Worm (Caenorhabditis elegans): ENCODE measurements around the gene Y26G10.6.

Y26G10.6 gene

DNA sequence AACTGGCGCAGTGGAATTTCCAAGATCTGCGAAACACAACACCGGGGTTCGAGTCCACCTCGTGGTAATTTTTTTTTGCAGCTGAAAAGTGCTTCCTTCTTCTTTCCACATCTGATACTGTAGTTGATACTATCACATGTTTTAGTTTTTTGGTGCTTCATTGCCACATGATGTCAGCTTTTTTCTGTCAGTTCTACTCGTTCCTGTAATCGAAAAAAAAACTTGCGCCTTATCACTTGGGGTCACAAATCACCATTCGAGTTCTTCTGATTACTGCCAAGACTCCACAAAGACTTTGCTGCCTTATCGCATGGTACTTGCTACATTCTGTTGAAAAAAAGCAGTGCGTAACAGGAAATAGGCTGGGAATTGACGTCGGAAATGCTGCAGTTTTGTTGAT, 21.9 kb downstream of the Y26G10.6 start (continued):
- no peak for TF ChIP-seq bed-1 (GFP tag; IDR thresholded peaks at IDR 0.05)
- no peak for TF ChIP-seq ceh-91 (GFP tag; IDR thresholded peaks at IDR 0.05)
- TF ChIP-seq Y56A3A.18 (GFP tag; IDR thresholded peaks at IDR 0.05): no peak
- TF ChIP-seq ceh-79 (tag; optimal IDR thresholded peaks at IDR 0.05): no peak
- TF ChIP-seq F37B4.10 (GFP tag; IDR thresholded peaks at IDR 0.05): no peak
- TF ChIP-seq F33H1.4 (GFP tag; IDR thresholded peaks at IDR 0.05): no peak
- no peak for TF ChIP-seq aptf-3 (GFP tag; IDR thresholded peaks at IDR 0.05)
- no peak for TF ChIP-seq F52B5.7 (tag; optimal IDR thresholded peaks at IDR 0.05)
- TF ChIP-seq rcor-1 (GFP tag; IDR thresholded peaks at IDR 0.05): no peak
- TF ChIP-seq dpl-1 (GFP tag; optimal IDR thresholded peaks at IDR 0.05): no peak
- TF ChIP-seq tbp1 (GFP tag; optimal IDR thresholded peaks at IDR 0.05): peak; percentile 40
- TF ChIP-seq attf-5 (GFP tag; optimal IDR thresholded peaks at IDR 0.05): peak; percentile 12
- no peak for TF ChIP-seq lin-26 (GFP tag; IDR thresholded peaks at IDR 0.05)
- no peak for TF ChIP-seq C17E4.6 (GFP tag; IDR thresholded peaks at IDR 0.05)
- no peak for TF ChIP-seq ceh-58 (GFP tag; IDR thresholded peaks at IDR 0.05)
- no peak for TF ChIP-seq snpc-1.1 (tag; optimal IDR thresholded peaks at IDR 0.05; ENCODE audit: insufficient read depth)
- peak; percentile 83 for TF ChIP-seq ztf-22 (GFP tag; optimal IDR thresholded peaks at IDR 0.05)
- TF ChIP-seq T26A5.8 (tag; optimal IDR thresholded peaks at IDR 0.05): no peak
- no peak for TF ChIP-seq B0019.2 (GFP tag; conservative IDR thresholded peaks at IDR 0.05)
- TF ChIP-seq ztf-25 (GFP tag; IDR thresholded peaks at IDR 0.05): no peak
- no peak for TF ChIP-seq F23B12.7 (tag; optimal IDR thresholded peaks at IDR 0.05; ENCODE audit: insufficient read depth)
- no peak for TF ChIP-seq mel-28 (tag; optimal IDR thresholded peaks at IDR 0.05; ENCODE audit: borderline replicate concordance)
- TF ChIP-seq nfyb-1 (GFP tag; IDR thresholded peaks at IDR 0.05): 0 out of 2 replicates have a peak, but pooled peaks have one; percentile 53
- no peak for TF ChIP-seq egrh-3 (GFP tag; IDR thresholded peaks at IDR 0.05)
- TF ChIP-seq gei-17 (GFP tag; optimal IDR thresholded peaks at IDR 0.05): no peak
- TF ChIP-seq sptf-2 (GFP tag; optimal IDR thresholded peaks at IDR 0.05): no peak
- TF ChIP-seq nfya-1 (tag; optimal IDR thresholded peaks at IDR 0.05; ENCODE audit: borderline replicate concordance, insufficient read depth): no peak
- no peak for TF ChIP-seq F57C9.4 (tag; optimal IDR thresholded peaks at IDR 0.05)
- no peak for TF ChIP-seq sea-2 (GFP tag; IDR thresholded peaks at IDR 0.05)
- TF ChIP-seq F57A8.1 (GFP tag; optimal IDR thresholded peaks at IDR 0.05): no peak
- no peak for TF ChIP-seq nhr-179 (tag; optimal IDR thresholded peaks at IDR 0.05)
- TF ChIP-seq K12H6.12 (tag; optimal IDR thresholded peaks at IDR 0.05): no peak
- peak; percentile 67 for TF ChIP-seq unc-62 (GFP tag; optimal IDR thresholded peaks at IDR 0.05)
- TF ChIP-seq Y67H2A.10 (GFP tag; conservative IDR thresholded peaks at IDR 0.05): no peak
- TF ChIP-seq tlf-1 (GFP tag; optimal IDR thresholded peaks at IDR 0.05): no peak
- TF ChIP-seq B0035.1 (tag; optimal IDR thresholded peaks at IDR 0.05): no peak
- TF ChIP-seq nhr-90 (tag; optimal IDR thresholded peaks at IDR 0.05): peak; percentile 6
- no peak for TF ChIP-seq aptf-2 (GFP tag; conservative IDR thresholded peaks at IDR 0.05)
- TF ChIP-seq ztf-28 (GFP tag; IDR thresholded peaks at IDR 0.05): no peak
- no peak for TF ChIP-seq snpc-1.3 (tag; optimal IDR thresholded peaks at IDR 0.05; ENCODE audit: insufficient read depth)
- TF ChIP-seq lsy-27 (tag; optimal IDR thresholded peaks at IDR 0.05; ENCODE audit: borderline replicate concordance, insufficient read depth): no peak
- peak; percentile 56; the same call in 1 of the 2 replicates for TF ChIP-seq dox-1 (GFP tag; IDR thresholded peaks at IDR 0.05)
- no peak for TF ChIP-seq bed-2 (GFP tag; IDR thresholded peaks at IDR 0.05)
- peak; percentile 72; the same call in 1 of the 2 replicates for TF ChIP-seq Y95B8A.8 (GFP tag; IDR thresholded peaks at IDR 0.05)
- no peak for TF ChIP-seq T07F8.4 (tag; optimal IDR thresholded peaks at IDR 0.05)
- no peak for TF ChIP-seq ZK185.1 (tag; optimal IDR thresholded peaks at IDR 0.05; ENCODE audit: poor library complexity, severe bottlenecking)
- TF ChIP-seq ccch-3 (GFP tag; optimal IDR thresholded peaks at IDR 0.05): no peak
- TF ChIP-seq hrde-1 (tag; optimal IDR thresholded peaks at IDR 0.05; ENCODE audit: borderline replicate concordance): no peak
